Worm (Caenorhabditis elegans) whole organism, L1 larva: ENCODE results near the gene F56H9.9.

ENCODE experiments used
- Y116A8C.19 ChIP-seq: sonication (generic microtip); optimal IDR thresholded peaks from 2 replicates; lab custom pipeline; 2016; ENCODE audit warnings: missing compliant biosample characterization, missing genetic modification characterization, borderline replicate concordance
- aha-1 ChIP-seq: fragments of 150-350 bp; optimal IDR thresholded peaks from 2 replicates; lab custom pipeline; 2014; ENCODE audit warnings: missing biosample characterization, missing genetic modification characterization
- nhr-76 ChIP-seq: sonication (generic microtip); optimal IDR thresholded peaks from 2 replicates; lab custom pipeline; 2017; ENCODE audit warnings: missing biosample characterization, missing genetic modification characterization
- snpc-4 ChIP-seq: fragments of 150-350 bp; optimal IDR thresholded peaks from 2 replicates; lab custom pipeline; 2014; ENCODE audit warnings: missing biosample characterization, missing genetic modification characterization

DNA sequence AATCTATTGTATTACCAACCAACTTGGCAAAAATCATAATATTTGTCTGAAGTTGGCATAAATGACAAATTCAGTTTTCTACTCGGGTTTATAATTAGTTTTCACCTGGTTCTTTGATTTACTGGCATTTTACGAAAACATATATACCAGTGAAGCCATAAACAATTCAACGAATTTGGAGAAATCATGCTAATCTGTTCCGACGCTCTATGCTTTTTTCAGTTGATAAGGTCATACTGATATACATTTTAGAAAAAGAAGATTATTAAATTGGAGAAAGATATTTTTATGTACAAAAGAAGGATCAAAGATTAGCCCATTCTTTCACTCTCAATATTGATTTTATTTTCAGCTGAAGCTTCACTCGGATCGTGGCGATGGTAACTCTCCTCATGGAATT lies 37.5 kb downstream of the F56H9.9 start:
- TF ChIP-seq nhr-76 (tag; lab: Kevin White, UChicago) (no peak), Y116A8C.19 (no peak), aha-1 (tag; lab: Kevin White, UChicago) (no peak), snpc-4 (no peak)
